Worm (Caenorhabditis elegans) whole organism, L4/young adult: ENCODE measurements around the gene ugt-58.

ENCODE experiments used
- W03F9.2 ChIP-seq: fragments of 150-350 bp; optimal IDR thresholded peaks from 2 replicates; lab custom pipeline; 2014; ENCODE audit warnings: missing biosample characterization, missing genetic modification characterization
- dao-5 ChIP-seq: sonication (generic microtip); optimal IDR thresholded peaks from 2 replicates; lab custom pipeline; 2016; ENCODE audit warnings: missing genotype, missing genetic modification characterization, moderate library complexity, missing compliant biosample characterization

DNA sequence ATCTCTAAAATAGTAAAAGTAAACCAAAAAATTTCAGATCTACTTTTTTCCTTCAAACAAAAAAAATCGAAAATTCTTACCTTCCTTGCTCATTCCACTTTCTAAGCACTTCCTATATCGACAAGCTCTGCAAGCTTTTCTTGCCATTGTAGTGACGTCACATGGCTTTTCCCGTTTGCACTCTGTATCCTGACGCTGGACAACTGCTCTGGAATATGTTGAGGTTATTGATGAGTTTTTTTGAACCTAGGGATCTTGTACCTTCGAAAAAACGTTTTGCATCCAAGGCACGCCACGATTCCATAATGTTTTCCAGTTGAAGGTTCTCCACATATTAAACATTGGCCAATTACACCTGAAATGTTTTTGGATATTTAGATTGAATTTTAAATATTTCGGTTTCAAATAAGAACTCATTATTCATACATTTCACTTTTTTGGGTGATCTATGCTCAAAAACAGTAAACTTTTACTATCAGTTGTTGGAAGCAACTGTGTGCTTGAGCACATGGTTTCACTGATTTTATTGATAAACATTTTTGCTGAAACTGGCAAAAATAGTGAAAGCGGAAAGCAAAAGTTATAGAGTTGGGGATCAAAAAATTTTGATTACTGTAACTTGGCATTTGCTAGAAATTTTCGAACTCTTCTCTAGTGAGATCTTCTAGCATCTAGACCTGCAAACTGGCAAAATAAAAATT, 13.6 kb upstream of the ugt-58 start:
- no peak for TF ChIP-seq dao-5 (tag; lab: Kevin White, UChicago)
- TF ChIP-seq W03F9.2 (tag; lab: Kevin White, UChicago) = no peak
